Worm (Caenorhabditis elegans): ENCODE data around the gene T01G5.7.

Gene T01G5.7

DNA sequence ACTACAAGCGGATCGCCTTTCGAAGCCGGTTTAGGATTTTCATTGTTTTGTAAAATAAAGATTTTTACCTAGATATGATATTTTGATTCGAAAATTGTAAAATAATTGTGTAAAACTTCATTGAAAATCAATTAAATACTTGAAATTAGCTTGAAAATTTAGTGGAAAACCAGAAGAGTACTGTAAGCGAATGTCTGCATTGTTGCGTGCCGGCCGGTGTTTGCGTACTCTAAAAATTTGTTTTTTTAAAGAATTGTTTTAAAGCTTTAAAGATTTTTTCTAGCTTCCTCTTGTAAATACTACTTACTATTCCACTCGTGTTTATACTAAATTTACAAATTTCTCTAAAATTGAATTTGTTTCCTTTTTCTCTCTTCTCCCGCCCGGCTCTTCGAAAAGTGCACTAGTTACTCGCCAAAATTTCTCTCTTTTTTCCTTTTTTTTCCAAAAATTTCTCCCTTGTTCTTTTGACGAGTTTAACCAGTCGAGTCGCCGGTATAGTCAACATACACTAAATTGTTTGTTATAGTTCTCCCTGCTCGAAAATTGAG lies 42.2 kb upstream of the T01G5.7 start:
- TF ChIP-seq ceh-36 (tag; optimal IDR thresholded peaks at IDR 0.05) = no peak
- no peak for TF ChIP-seq tbx-37 (GFP tag; conservative IDR thresholded peaks at IDR 0.05)
- TF ChIP-seq hmg-4 (GFP tag; optimal IDR thresholded peaks at IDR 0.05) = no peak
- no peak for TF ChIP-seq B0310.2 (tag; optimal IDR thresholded peaks at IDR 0.05)
- TF ChIP-seq tra-4 (tag; optimal IDR thresholded peaks at IDR 0.05) = no peak
- TF ChIP-seq aly-1 (tag; optimal IDR thresholded peaks at IDR 0.05) = no peak
- no peak for TF ChIP-seq pes-1 (GFP tag; IDR thresholded peaks at IDR 0.05)
- no peak for TF ChIP-seq hmbx-1 (tag; optimal IDR thresholded peaks at IDR 0.05)
- TF ChIP-seq ama-1 (optimal IDR thresholded peaks at IDR 0.05) = no peak
- no peak for TF ChIP-seq sea-1 (GFP tag; conservative IDR thresholded peaks at IDR 0.05)
- no peak for TF ChIP-seq hnd-1 (tag; optimal IDR thresholded peaks at IDR 0.05)
- no peak for TF ChIP-seq ets-7 (tag; optimal IDR thresholded peaks at IDR 0.05)
- TF ChIP-seq F13C5.2 (tag; optimal IDR thresholded peaks at IDR 0.05) = no peak

- TF ChIP-seq pes-1 (GFP tag; IDR thresholded peaks at IDR 0.05) (no peak), hmbx-1 (tag; optimal IDR thresholded peaks at IDR 0.05) (no peak), ceh-36 (tag; optimal IDR thresholded peaks at IDR 0.05) (no peak), hmg-4 (GFP tag; optimal IDR thresholded peaks at IDR 0.05) (peak; percentile 53), flt-1 (GFP tag; IDR thresholded peaks at IDR 0.05) (no peak), aly-1 (tag; optimal IDR thresholded peaks at IDR 0.05) (peak; percentile 14)
These were observed 40.5 kb upstream of the T01G5.7 start, which contains the start of gene unc-76 for ce11 chrV:15071015-15071810. unc-76 (plus strand) TSS chrV:15071760.

DNA sequence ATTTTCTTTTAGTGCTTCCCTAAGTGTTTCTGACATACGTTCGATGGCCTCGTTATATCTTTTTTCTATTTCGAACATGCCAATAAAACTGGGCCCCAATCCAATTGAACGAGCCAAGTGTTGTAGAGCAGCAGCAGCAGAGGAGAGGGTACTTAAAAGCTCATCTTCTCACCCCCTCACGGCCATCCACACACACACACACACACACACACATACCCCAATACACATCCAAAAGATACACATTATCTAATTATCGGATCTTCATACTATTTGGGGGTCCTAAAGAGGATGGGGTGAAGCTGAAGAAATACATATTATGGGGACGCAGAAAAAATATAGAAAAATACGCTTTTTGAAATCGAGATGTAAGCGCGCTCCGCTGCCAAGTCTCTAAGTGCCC lies 39.0 kb upstream of the T01G5.7 start:
- TF ChIP-seq ets-7 (tag; optimal IDR thresholded peaks at IDR 0.05) (no peak), hmbx-1 (tag; optimal IDR thresholded peaks at IDR 0.05) (no peak), ceh-36 (tag; optimal IDR thresholded peaks at IDR 0.05) (no peak), ceh-13 (GFP tag; optimal IDR thresholded peaks at IDR 0.05) (no peak), tbx-11 (GFP tag; IDR thresholded peaks at IDR 0.05) (0 out of 2 replicates have a peak, but pooled peaks have one; percentile 24), scrt-1 (GFP tag; IDR thresholded peaks at IDR 0.05) (no peak), aly-1 (tag; optimal IDR thresholded peaks at IDR 0.05) (no peak)

DNA sequence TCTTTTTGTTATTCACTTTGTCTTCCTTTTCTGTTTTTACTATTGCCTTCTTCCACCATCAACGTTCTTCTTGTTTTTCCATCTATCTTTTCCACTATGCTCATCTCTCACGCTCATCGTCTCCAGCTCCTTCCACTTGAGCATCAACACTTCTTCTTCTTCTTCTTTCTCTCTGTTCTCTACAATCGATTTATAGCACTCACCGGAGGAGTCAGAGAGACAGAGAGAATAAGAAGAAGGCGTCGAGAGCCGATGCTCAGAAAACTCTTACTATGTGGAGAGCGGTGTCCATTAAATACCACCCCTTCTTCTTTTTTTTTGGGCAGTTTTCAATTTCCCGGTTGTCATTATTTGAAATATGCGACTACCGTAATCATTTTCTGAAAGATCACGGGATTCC lies 36.9 kb upstream of the T01G5.7 start:
- TF ChIP-seq sea-1 (GFP tag; conservative IDR thresholded peaks at IDR 0.05) = no peak
- TF ChIP-seq tbx-11 (GFP tag; IDR thresholded peaks at IDR 0.05) = no peak
- no peak for TF ChIP-seq F13C5.2 (tag; optimal IDR thresholded peaks at IDR 0.05)
- TF ChIP-seq ceh-36 (tag; optimal IDR thresholded peaks at IDR 0.05) = no peak
- no peak for TF ChIP-seq tra-4 (tag; optimal IDR thresholded peaks at IDR 0.05)
- TF ChIP-seq ceh-13 (GFP tag; optimal IDR thresholded peaks at IDR 0.05) = no peak
- no peak for TF ChIP-seq tbx-37 (GFP tag; conservative IDR thresholded peaks at IDR 0.05)
- TF ChIP-seq scrt-1 (GFP tag; IDR thresholded peaks at IDR 0.05) = no peak
- no peak for TF ChIP-seq flt-1 (GFP tag; IDR thresholded peaks at IDR 0.05)
- TF ChIP-seq hmbx-1 (tag; optimal IDR thresholded peaks at IDR 0.05) = no peak
- TF ChIP-seq pes-1 (GFP tag; IDR thresholded peaks at IDR 0.05) = no peak
- TF ChIP-seq hmg-4 (GFP tag; optimal IDR thresholded peaks at IDR 0.05) = no peak
- no peak for TF ChIP-seq ama-1 (optimal IDR thresholded peaks at IDR 0.05)
- TF ChIP-seq B0310.2 (tag; optimal IDR thresholded peaks at IDR 0.05) = no peak
- TF ChIP-seq aly-1 (tag; optimal IDR thresholded peaks at IDR 0.05) = no peak

ce11 chrV:15078560-15078959 lies 33.2 kb upstream of the T01G5.7 start:
- no peak for TF ChIP-seq hmbx-1 (tag; optimal IDR thresholded peaks at IDR 0.05)
- TF ChIP-seq sea-1 (GFP tag; conservative IDR thresholded peaks at IDR 0.05) = no peak
- TF ChIP-seq pes-1 (GFP tag; IDR thresholded peaks at IDR 0.05) = no peak
- no peak for TF ChIP-seq aly-1 (tag; optimal IDR thresholded peaks at IDR 0.05)
- TF ChIP-seq tbx-37 (GFP tag; conservative IDR thresholded peaks at IDR 0.05) = no peak
- TF ChIP-seq tbx-11 (GFP tag; IDR thresholded peaks at IDR 0.05) = no peak

DNA sequence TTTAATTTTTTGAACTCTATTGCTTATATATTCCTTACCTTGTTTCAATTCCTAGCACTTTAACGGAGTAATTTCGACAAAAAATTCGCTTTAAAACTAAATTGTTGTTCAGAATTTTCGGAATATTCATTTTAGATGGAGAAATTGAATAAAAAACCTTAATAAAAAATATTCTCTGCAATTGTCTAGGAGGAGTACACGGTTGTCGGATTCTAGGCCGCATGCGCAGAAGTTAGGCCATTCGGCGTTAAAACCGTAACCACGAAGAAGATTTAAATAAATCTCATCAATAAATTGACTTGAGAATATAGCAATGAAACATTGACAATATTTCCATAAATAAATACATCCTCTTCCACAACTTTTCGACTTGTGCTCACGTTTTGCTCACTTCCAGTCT lies 29.5 kb upstream of the T01G5.7 start, which contains the start of the genes C01G10.10 and C01G10.9:
C01G10.10 (minus strand) TSS at position 151 of the 400 bp plus-strand sequence.
C01G10.9 (plus strand) TSS at position 240 of the 400 bp plus-strand sequence.
- TF ChIP-seq hmbx-1 (tag; optimal IDR thresholded peaks at IDR 0.05) = no peak
- TF ChIP-seq scrt-1 (GFP tag; IDR thresholded peaks at IDR 0.05) = no peak
- TF ChIP-seq tra-4 (tag; optimal IDR thresholded peaks at IDR 0.05) = peak; percentile 4
- TF ChIP-seq hmg-4 (GFP tag; optimal IDR thresholded peaks at IDR 0.05) = no peak
- no peak for TF ChIP-seq ceh-36 (tag; optimal IDR thresholded peaks at IDR 0.05)
- no peak for TF ChIP-seq B0310.2 (tag; optimal IDR thresholded peaks at IDR 0.05)
- peak; percentile 60 for TF ChIP-seq tbx-37 (GFP tag; conservative IDR thresholded peaks at IDR 0.05)
- peak; percentile 31 for TF ChIP-seq F13C5.2 (tag; optimal IDR thresholded peaks at IDR 0.05)
- no peak for TF ChIP-seq ceh-13 (GFP tag; optimal IDR thresholded peaks at IDR 0.05)
- no peak for TF ChIP-seq tbx-11 (GFP tag; IDR thresholded peaks at IDR 0.05)

DNA sequence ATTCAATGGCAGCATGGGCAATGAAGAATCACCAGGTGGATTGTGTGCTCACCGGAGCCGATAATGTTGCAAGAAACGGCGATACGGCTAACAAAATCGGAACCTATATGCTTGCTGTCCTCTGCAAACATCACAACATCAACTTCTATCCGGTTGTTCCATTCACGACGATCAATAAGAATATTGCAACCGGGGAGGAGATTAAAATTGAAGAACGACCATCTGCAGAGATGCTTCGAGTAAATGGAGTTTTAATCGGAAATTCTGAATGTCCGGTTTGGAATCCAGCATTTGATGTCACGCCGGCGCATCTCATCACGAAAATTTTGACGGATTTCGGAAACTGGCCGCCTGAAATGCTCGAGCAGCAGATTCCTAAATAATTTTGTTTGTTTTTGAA lies 28.1 kb upstream of the T01G5.7 start:
- TF ChIP-seq hmg-4 (GFP tag; optimal IDR thresholded peaks at IDR 0.05) (no peak), sea-1 (GFP tag; conservative IDR thresholded peaks at IDR 0.05) (peak; percentile 62; the same call in 1 of the 2 replicates)

ce11 chrV:15085335-15085800 lies 26.4 kb upstream of the T01G5.7 start, which contains the start of the genes ahsa-1 and C01G10.7:
ahsa-1 (minus strand) TSS chrV:15085385.
C01G10.7 (plus strand) TSS chrV:15085747.
- TF ChIP-seq tbx-37 (GFP tag; conservative IDR thresholded peaks at IDR 0.05) (peak; percentile 70), hmbx-1 (tag; optimal IDR thresholded peaks at IDR 0.05) (peak; percentile 6), ets-7 (tag; optimal IDR thresholded peaks at IDR 0.05) (peak; percentile 16), pes-1 (GFP tag; IDR thresholded peaks at IDR 0.05) (peak; percentile 78), ceh-36 (tag; optimal IDR thresholded peaks at IDR 0.05) (no peak), hnd-1 (tag; optimal IDR thresholded peaks at IDR 0.05) (peak; percentile 10), tra-4 (tag; optimal IDR thresholded peaks at IDR 0.05) (no peak), tbx-11 (GFP tag; IDR thresholded peaks at IDR 0.05) (no peak), scrt-1 (GFP tag; IDR thresholded peaks at IDR 0.05) (no peak), flt-1 (GFP tag; IDR thresholded peaks at IDR 0.05) (0 out of 2 replicates have a peak, but pooled peaks have one; percentile 24), ama-1 (optimal IDR thresholded peaks at IDR 0.05) (no peak), hmg-4 (GFP tag; optimal IDR thresholded peaks at IDR 0.05) (no peak), sea-1 (GFP tag; conservative IDR thresholded peaks at IDR 0.05) (no peak), B0310.2 (tag; optimal IDR thresholded peaks at IDR 0.05) (no peak), ceh-13 (GFP tag; optimal IDR thresholded peaks at IDR 0.05) (no peak), aly-1 (tag; optimal IDR thresholded peaks at IDR 0.05) (no peak), F13C5.2 (tag; optimal IDR thresholded peaks at IDR 0.05) (peak; percentile 64)
